Worm (Caenorhabditis elegans) whole organism, midembryonic: ENCODE data around the gene rpn-1.

ENCODE experiments used
- T22C8.4 ChIP-seq: fragments of 200-800 bp; sonication (Bioruptor generic); IDR thresholded peaks from 2 replicates; pipeline ENCODE4 v1.3.6; 2022; ENCODE audit warnings: missing genetic modification characterization, missing compliant biosample characterization
- cog-1 ChIP-seq: sonication (generic microtip); optimal IDR thresholded peaks from 2 replicates; lab custom pipeline; 2016; ENCODE audit warnings: missing genetic modification characterization, missing compliant biosample characterization
- flt-1 ChIP-seq: fragments of 200-800 bp; sonication (Bioruptor generic); IDR thresholded peaks from 2 replicates; pipeline ENCODE4 v1.3.6; 2022; ENCODE audit warnings: missing genetic modification characterization, missing compliant biosample characterization
- klf-2 ChIP-seq: fragments of 200-800 bp; sonication (Bioruptor generic); conservative IDR thresholded peaks from 2 replicates; pipeline ENCODE4 v1.3.6; 2022; ENCODE audit warnings: missing genetic modification reagents, missing genetic modification characterization, missing compliant biosample characterization
- med-1 ChIP-seq: sonication (generic microtip); optimal IDR thresholded peaks from 2 replicates; lab custom pipeline; 2017; ENCODE audit warnings: missing genetic modification characterization, mild to moderate bottlenecking, missing compliant biosample characterization, antibody characterized with exemption, missing genetic modification reagents; ENCODE audit not compliant: insufficient read depth
- ref-1 ChIP-seq: fragments of 200-800 bp; sonication (Bioruptor generic); conservative IDR thresholded peaks from 2 replicates; pipeline ENCODE4 v1.3.6; 2022; ENCODE audit warnings: missing genetic modification reagents, missing genetic modification characterization, missing compliant biosample characterization
- tab-1 ChIP-seq: fragments of 200-800 bp; sonication (Bioruptor generic); IDR thresholded peaks from 2 replicates; pipeline ENCODE4 v1.3.6; 2022; ENCODE audit warnings: missing genetic modification characterization, missing compliant biosample characterization
- ztf-23 ChIP-seq: fragments of 200-800 bp; sonication (Bioruptor generic); IDR thresholded peaks from 2 replicates; pipeline ENCODE4 v1.3.6; 2022; ENCODE audit warnings: missing genetic modification reagents, missing genetic modification characterization, missing compliant biosample characterization
- ztf-29 ChIP-seq: fragments of 200-800 bp; sonication (Bioruptor generic); IDR thresholded peaks from 2 replicates; pipeline ENCODE4 v1.3.6; 2022; ENCODE audit warnings: missing genetic modification reagents, missing genetic modification characterization, missing compliant biosample characterization

rpn-1 gene

ce11 chrIV:6879666-6880210 lies 30.0 kb downstream of the rpn-1 start:
- TF ChIP-seq med-1 (GFP tag; lab: Kevin White, UChicago), result no peak
- no peak for TF ChIP-seq ztf-23 (GFP tag; lab: Robert Waterston, UW)
- TF ChIP-seq flt-1, result no peak
- TF ChIP-seq ref-1, result no peak
- no peak for TF ChIP-seq cog-1
- TF ChIP-seq klf-2 (GFP tag; lab: Robert Waterston, UW), result no peak
- no peak for TF ChIP-seq ztf-29 (GFP tag; lab: Robert Waterston, UW)

DNA sequence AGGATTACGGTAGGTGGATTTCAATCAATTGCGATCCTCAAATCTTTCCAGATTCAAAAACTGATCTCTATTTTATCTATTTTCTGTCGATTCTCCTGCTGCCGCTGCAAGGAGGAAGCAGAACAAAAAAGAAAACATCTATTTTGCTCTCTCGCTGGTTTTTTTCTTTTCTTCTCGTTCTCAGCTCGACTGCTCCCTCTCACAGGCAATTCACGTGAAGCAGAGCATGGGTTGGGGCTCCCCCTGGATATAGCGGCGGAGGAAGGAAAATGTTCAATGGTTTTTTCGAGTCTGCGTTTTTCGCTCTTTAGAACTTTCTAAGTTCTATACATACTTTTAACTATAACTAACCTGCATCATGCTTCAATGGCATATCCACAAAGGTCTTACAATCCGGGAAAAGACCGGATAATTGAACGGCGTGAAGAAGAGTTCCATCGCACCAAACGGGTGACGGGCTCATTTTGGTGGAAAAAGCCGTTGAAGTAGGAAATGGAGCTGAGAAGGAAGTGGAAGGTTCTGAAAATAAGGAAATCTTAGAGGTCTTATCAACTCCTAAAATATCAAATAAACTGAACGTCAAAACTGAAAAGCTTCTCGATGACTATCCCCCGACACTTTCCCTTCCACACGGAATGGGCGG lies 30.7 kb downstream of the rpn-1 start:
- TF ChIP-seq klf-2 (GFP tag; lab: Robert Waterston, UW) (no peak), tab-1 (GFP tag; lab: Robert Waterston, UW) (no peak), flt-1 (no peak), ztf-23 (GFP tag; lab: Robert Waterston, UW) (no peak), ref-1 (no peak), T22C8.4 (no peak), cog-1 (no peak), med-1 (GFP tag; lab: Kevin White, UChicago) (no peak), ztf-29 (GFP tag; lab: Robert Waterston, UW) (no peak)

DNA sequence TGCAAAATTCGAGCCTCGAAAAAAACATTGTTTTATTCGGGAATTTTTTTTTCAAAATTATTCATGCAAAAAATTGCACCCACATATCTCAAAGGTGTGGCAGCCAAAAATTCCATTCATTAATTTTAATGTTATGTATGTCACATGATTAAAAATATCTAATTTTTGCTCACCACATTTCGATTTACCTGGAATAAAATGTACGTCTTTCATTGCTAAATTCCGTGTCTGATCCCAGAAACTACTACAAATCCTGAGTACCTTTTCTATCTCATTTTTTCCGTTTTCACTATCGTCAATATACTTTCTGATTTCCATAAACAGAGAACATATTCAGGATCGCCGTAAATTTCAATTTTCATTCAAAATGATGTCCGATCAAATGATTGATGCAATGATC lies 36.8 kb downstream of the rpn-1 start, which contains the start of gene srx-19:
TSS of gene srx-19 (plus strand) at position 301 of the 400 bp plus-strand sequence.
- TF ChIP-seq flt-1 (no peak), klf-2 (GFP tag; lab: Robert Waterston, UW) (no peak), ztf-29 (GFP tag; lab: Robert Waterston, UW) (no peak), med-1 (GFP tag; lab: Kevin White, UChicago) (no peak), cog-1 (no peak), T22C8.4 (no peak), tab-1 (GFP tag; lab: Robert Waterston, UW) (no peak), ref-1 (no peak), ztf-23 (GFP tag; lab: Robert Waterston, UW) (no peak)

DNA sequence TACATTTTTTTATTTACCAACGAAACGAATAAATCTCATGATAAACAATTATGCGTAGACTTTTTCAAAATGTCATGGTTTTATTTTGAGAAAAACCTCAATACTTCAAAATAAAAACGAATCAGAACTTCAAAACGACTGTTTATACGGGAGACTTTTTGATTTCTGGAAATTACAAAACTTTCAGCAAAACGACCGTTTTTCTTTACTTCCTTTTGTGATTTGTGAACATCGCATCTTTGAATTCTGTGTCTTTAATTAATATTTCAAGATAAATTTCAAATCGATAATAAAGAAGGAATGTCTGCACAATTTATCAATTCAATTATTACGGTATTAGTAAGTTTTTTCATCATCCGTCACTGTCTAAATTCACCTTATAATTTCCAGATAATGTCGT lies 41.9 kb downstream of the rpn-1 start, which contains the start of gene srx-20:
TSS of gene srx-20 (plus strand) at position 301 of the 400 bp plus-strand sequence.
- no peak for TF ChIP-seq klf-2 (GFP tag; lab: Robert Waterston, UW)
- no peak for TF ChIP-seq tab-1 (GFP tag; lab: Robert Waterston, UW)
- no peak for TF ChIP-seq ztf-29 (GFP tag; lab: Robert Waterston, UW)
- no peak for TF ChIP-seq ref-1
- TF ChIP-seq med-1 (GFP tag; lab: Kevin White, UChicago), result no peak
- no peak for TF ChIP-seq ztf-23 (GFP tag; lab: Robert Waterston, UW)
- TF ChIP-seq flt-1, result no peak
- TF ChIP-seq T22C8.4, result no peak
- TF ChIP-seq cog-1, result no peak

DNA sequence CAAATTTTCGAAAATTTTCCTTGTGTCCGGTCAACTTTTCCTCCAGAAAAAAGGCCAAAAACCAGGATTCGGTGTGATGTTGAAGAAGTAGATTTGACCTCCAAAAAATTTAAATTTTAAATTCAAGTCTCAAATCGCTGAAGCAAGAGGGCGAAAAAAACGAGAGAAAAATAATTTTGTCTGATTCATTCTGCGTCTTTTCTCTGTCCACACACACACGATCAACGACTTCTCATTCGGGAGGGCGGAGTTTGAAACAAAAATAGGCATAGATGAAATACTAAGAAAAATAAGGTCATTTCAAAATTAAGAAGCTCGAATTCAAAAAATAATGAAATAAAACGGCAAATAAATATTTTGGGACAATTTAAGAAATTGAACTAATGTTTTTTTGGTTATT lies 50.4 kb downstream of the rpn-1 start, which contains the start of gene R13H7.2:
TSS of gene R13H7.2 (minus strand) at position 101 of the 400 bp plus-strand sequence.
- TF ChIP-seq T22C8.4 (no peak), ztf-23 (GFP tag; lab: Robert Waterston, UW) (no peak), cog-1 (no peak), med-1 (GFP tag; lab: Kevin White, UChicago) (no peak), tab-1 (GFP tag; lab: Robert Waterston, UW) (no peak), flt-1 (no peak), klf-2 (GFP tag; lab: Robert Waterston, UW) (no peak), ztf-29 (GFP tag; lab: Robert Waterston, UW) (no peak)
